Fruit fly (Drosophila melanogaster): ENCODE results near the gene Nuak.

DNA sequence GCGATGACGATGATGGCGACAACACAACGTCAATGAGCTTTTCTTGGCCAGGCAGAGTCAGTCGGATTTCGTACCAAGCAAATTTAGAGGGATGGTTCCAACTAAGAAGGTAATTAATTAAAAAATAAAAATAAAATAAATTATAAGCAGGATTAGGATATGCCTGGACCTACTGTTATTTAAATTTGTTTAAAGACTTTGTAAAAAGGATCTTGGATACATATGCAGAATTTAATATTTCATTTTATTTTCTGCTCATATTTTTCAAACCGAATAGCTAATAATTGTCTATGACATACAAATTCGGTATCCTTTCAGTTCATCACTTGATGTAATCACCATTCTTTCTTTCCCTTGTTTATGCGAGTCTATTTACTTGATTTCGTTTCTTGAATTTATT is 10.7 kb downstream of the Nuak start:
- TF ChIP-seq psq (optimal IDR thresholded peaks at IDR 0.05) (no peak), ttk (optimal IDR thresholded peaks at IDR 0.05) (no peak)

Data from Kc167 (cell line).